Fruit fly (Drosophila melanogaster) whole organism, embryonic: ENCODE data around the gene Rtnl2.
A peak's percentile ranks its signal among the peaks of the same experiment; 100 is the strongest.

Experiments
- Atf3 ChIP-seq: fragments of 200-800 bp; sonication (Bioruptor generic); optimal IDR thresholded peaks from 3 replicates; lab custom pipeline; 2016; ENCODE audit warnings: missing biosample characterization, missing genetic modification characterization
- CG11093 ChIP-seq: fragments of 200-800 bp; sonication (Bioruptor generic); IDR thresholded peaks from 3 replicates; pipeline ENCODE4 v1.3.6; 2022; ENCODE audit warnings: missing biosample characterization, missing genetic modification characterization
- CG12299 ChIP-seq: fragments of 200-800 bp; sonication (Bioruptor generic); optimal IDR thresholded peaks from 2 replicates; lab custom pipeline; 2018; ENCODE audit warnings: missing biosample characterization, mild to moderate bottlenecking, missing genetic modification characterization
- CG17568 ChIP-seq: fragments of 200-800 bp; sonication (Bioruptor generic); optimal IDR thresholded peaks from 2 replicates; lab custom pipeline; 2018; ENCODE audit warnings: missing biosample characterization, mild to moderate bottlenecking, missing genetic modification characterization, moderate library complexity
- CG18619 ChIP-seq: fragments of 200-800 bp; sonication (Bioruptor generic); optimal IDR thresholded peaks from 3 replicates; lab custom pipeline; 2017; ENCODE audit warnings: missing biosample characterization, mild to moderate bottlenecking, missing genetic modification characterization
- CG31365 ChIP-seq: fragments of 200-800 bp; sonication (Bioruptor generic); optimal IDR thresholded peaks from 2 replicates; lab custom pipeline; 2018; ENCODE audit warnings: missing biosample characterization, mild to moderate bottlenecking, missing genetic modification characterization
- CG33557 ChIP-seq: fragments of 200-800 bp; sonication (Bioruptor generic); optimal IDR thresholded peaks from 2 replicates; lab custom pipeline; 2019; ENCODE audit warnings: missing biosample characterization, mild to moderate bottlenecking, missing genetic modification characterization, moderate library complexity
- CG3407 ChIP-seq: fragments of 200-800 bp; sonication (Bioruptor generic); optimal IDR thresholded peaks from 2 replicates; lab custom pipeline; 2018; ENCODE audit warnings: missing biosample characterization, mild to moderate bottlenecking, missing genetic modification characterization
- CG34376 ChIP-seq: fragments of 200-800 bp; sonication (Bioruptor generic); optimal IDR thresholded peaks from 2 replicates; lab custom pipeline; 2018; ENCODE audit warnings: missing biosample characterization, mild to moderate bottlenecking, missing genetic modification characterization
- CG4328 ChIP-seq: fragments of 200-800 bp; sonication (Bioruptor generic); optimal IDR thresholded peaks from 3 replicates; lab custom pipeline; 2017; ENCODE audit warnings: missing biosample characterization, missing genetic modification reagents, missing genetic modification characterization
- CG7839 ChIP-seq: fragments of 200-800 bp; sonication (Bioruptor generic); optimal IDR thresholded peaks from 3 replicates; lab custom pipeline; 2018; ENCODE audit warnings: missing biosample characterization, mild to moderate bottlenecking, missing genetic modification characterization, moderate library complexity
- CG9609 ChIP-seq: fragments of 200-800 bp; sonication (Bioruptor generic); optimal IDR thresholded peaks from 3 replicates; lab custom pipeline; 2016; ENCODE audit warnings: missing biosample characterization, missing genetic modification characterization
- CTCF ChIP-seq: fragments of 200-800 bp; sonication (Bioruptor generic); optimal IDR thresholded peaks from 2 replicates; lab custom pipeline; 2017; ENCODE audit warnings: missing biosample characterization, mild to moderate bottlenecking, missing genetic modification characterization, moderate library complexity
- D19B ChIP-seq: fragments of 200-800 bp; sonication (Bioruptor generic); optimal IDR thresholded peaks from 2 replicates; lab custom pipeline; 2017; ENCODE audit warnings: missing biosample characterization, mild to moderate bottlenecking, missing genetic modification characterization
- Dbx ChIP-seq: fragments of 200-800 bp; sonication (Bioruptor generic); IDR thresholded peaks from 3 replicates; pipeline ENCODE4 v1.3.6; 2022; ENCODE audit warnings: missing biosample characterization, missing genetic modification characterization
- Deaf1 ChIP-seq: fragments of 200-800 bp; optimal IDR thresholded peaks from 3 replicates; lab custom pipeline; 2019; ENCODE audit warnings: missing biosample characterization, mild to moderate bottlenecking, missing genetic modification characterization, moderate library complexity
- Ets65A ChIP-seq: fragments of 200-800 bp; sonication (Bioruptor generic); peaks from one replicate; lab custom pipeline; 2016; ENCODE audit warnings: missing biosample characterization, missing genetic modification characterization
- H2.0 ChIP-seq: fragments of 200-800 bp; sonication (Bioruptor generic); IDR thresholded peaks from 2 replicates; pipeline ENCODE4 v1.3.6; 2022; ENCODE audit warnings: missing biosample characterization, missing genetic modification characterization
- HHEX ChIP-seq: fragments of 200-800 bp; sonication (Bioruptor generic); optimal IDR thresholded peaks from 3 replicates; lab custom pipeline; 2017; ENCODE audit warnings: missing biosample characterization, mild to moderate bottlenecking, missing genetic modification characterization, missing genetic modification reagents
- Kr ChIP-seq: fragments of 200-800 bp; sonication (Bioruptor generic); optimal IDR thresholded peaks from 2 replicates; lab custom pipeline; 2017; ENCODE audit warnings: missing biosample characterization, mild to moderate bottlenecking, missing genetic modification characterization
- MESR4 ChIP-seq: fragments of 200-800 bp; sonication (Bioruptor generic); optimal IDR thresholded peaks from 2 replicates; lab custom pipeline; 2018; ENCODE audit warnings: missing biosample characterization, mild to moderate bottlenecking, missing genetic modification characterization, moderate library complexity
- Med ChIP-seq: fragments of 200-800 bp; sonication (Bioruptor generic); peaks from one replicate; lab custom pipeline; 2016; ENCODE audit warnings: missing biosample characterization, missing genetic modification characterization, mild to moderate bottlenecking, inconsistent platforms, moderate library complexity
- Myb ChIP-seq: fragments of 200-800 bp; sonication (Bioruptor generic); optimal IDR thresholded peaks from 2 replicates; lab custom pipeline; 2016; ENCODE audit warnings: missing biosample characterization, missing genetic modification characterization
- Neu2 ChIP-seq: fragments of 200-800 bp; sonication (Bioruptor generic); optimal IDR thresholded peaks from 3 replicates; lab custom pipeline; 2016; ENCODE audit warnings: missing biosample characterization, missing genetic modification characterization, borderline replicate concordance
- PHDP ChIP-seq: fragments of 200-800 bp; sonication (Bioruptor generic); optimal IDR thresholded peaks from 3 replicates; lab custom pipeline; 2018; ENCODE audit warnings: missing biosample characterization, mild to moderate bottlenecking, missing genetic modification characterization, moderate library complexity
- Taf1 ChIP-seq: fragments of 200-800 bp; sonication (Bioruptor generic); IDR thresholded peaks from 2 replicates; pipeline ENCODE4 v1.3.6; 2022; ENCODE audit warnings: missing biosample characterization, missing genetic modification characterization
- Tbp ChIP-seq: fragments of >200 bp; optimal IDR thresholded peaks from 2 replicates; lab custom pipeline; 2018; ENCODE audit warnings: missing biosample characterization, missing genetic modification characterization
- Vsx1 ChIP-seq: fragments of 200-800 bp; sonication (Bioruptor generic); optimal IDR thresholded peaks from 2 replicates; lab custom pipeline; 2017; ENCODE audit warnings: missing biosample characterization, mild to moderate bottlenecking, missing genetic modification characterization, missing genetic modification reagents
- Xbp1 ChIP-seq: fragments of 200-800 bp; sonication (Bioruptor generic); optimal IDR thresholded peaks from 3 replicates; lab custom pipeline; 2016; ENCODE audit warnings: missing biosample characterization, mild to moderate bottlenecking, missing genetic modification characterization
- Xrp1 ChIP-seq: fragments of 200-800 bp; sonication (Bioruptor generic); IDR thresholded peaks from 2 replicates; pipeline ENCODE4 v1.3.6; 2022; ENCODE audit warnings: missing biosample characterization, missing genetic modification characterization
- chn ChIP-seq: fragments of 200-800 bp; sonication (Bioruptor generic); optimal IDR thresholded peaks from 2 replicates; lab custom pipeline; 2016; ENCODE audit warnings: missing biosample characterization, missing genetic modification characterization
- ci ChIP-seq: fragments of 200-800 bp; sonication (Bioruptor generic); IDR thresholded peaks from 3 replicates; pipeline ENCODE4 v1.3.6; 2022; ENCODE audit warnings: missing biosample characterization, missing genetic modification characterization
- dan ChIP-seq: fragments of 200-800 bp; sonication (Bioruptor generic); IDR thresholded peaks from 2 replicates; pipeline ENCODE4 v1.3.6; 2022; ENCODE audit warnings: missing biosample characterization, missing genetic modification characterization
- exex ChIP-seq: fragments of 200-800 bp; sonication (Bioruptor generic); optimal IDR thresholded peaks from 4 replicates; lab custom pipeline; 2018; ENCODE audit warnings: missing biosample characterization, mild to moderate bottlenecking, missing genetic modification characterization, moderate library complexity
- fd102C ChIP-seq: fragments of 200-800 bp; sonication (Bioruptor generic); optimal IDR thresholded peaks from 2 replicates; lab custom pipeline; 2018; ENCODE audit warnings: missing biosample characterization, mild to moderate bottlenecking, missing genetic modification characterization, moderate library complexity
- fd3F ChIP-seq: fragments of 200-800 bp; sonication (Bioruptor generic); optimal IDR thresholded peaks from 2 replicates; lab custom pipeline; 2018; ENCODE audit warnings: missing biosample characterization, mild to moderate bottlenecking, missing genetic modification characterization, moderate library complexity
- ham ChIP-seq: fragments of 200-800 bp; sonication (Bioruptor generic); IDR thresholded peaks from 2 replicates; pipeline ENCODE4 v1.3.6; 2022; ENCODE audit warnings: missing biosample characterization, missing genetic modification characterization
- hbn ChIP-seq: fragments of 200-800 bp; sonication (Bioruptor generic); IDR thresholded peaks from 2 replicates; pipeline ENCODE4 v1.3.6; 2022; ENCODE audit warnings: missing biosample characterization, missing genetic modification characterization; ENCODE audit not compliant: partially characterized antibody
- knrl ChIP-seq: fragments of 200-800 bp; sonication (Bioruptor generic); IDR thresholded peaks from 3 replicates; pipeline ENCODE4 v1.3.6; 2022; ENCODE audit warnings: missing biosample characterization, missing genetic modification characterization; ENCODE audit not compliant: partially characterized antibody
- lbe ChIP-seq: fragments of 200-800 bp; sonication (Bioruptor generic); optimal IDR thresholded peaks from 2 replicates; lab custom pipeline; 2016; ENCODE audit warnings: missing biosample characterization, mild to moderate bottlenecking, missing genetic modification characterization
- nmo ChIP-seq: fragments of 200-800 bp; sonication (Bioruptor generic); optimal IDR thresholded peaks from 2 replicates; lab custom pipeline; 2018; ENCODE audit warnings: missing biosample characterization, mild to moderate bottlenecking, missing genetic modification characterization, moderate library complexity
- oc ChIP-seq: fragments of 200-800 bp; sonication (Bioruptor generic); optimal IDR thresholded peaks from 2 replicates; lab custom pipeline; 2018; ENCODE audit warnings: missing biosample characterization, mild to moderate bottlenecking, missing genetic modification characterization, moderate library complexity
- onecut ChIP-seq: fragments of 200-800 bp; sonication (Bioruptor generic); IDR thresholded peaks from 2 replicates; pipeline ENCODE4 v1.3.6; 2022; ENCODE audit warnings: missing biosample characterization, missing genetic modification characterization
- otp ChIP-seq: fragments of 200-800 bp; sonication (Bioruptor generic); IDR thresholded peaks from 3 replicates; pipeline ENCODE4, ENCODE4 v1.3.6; 2022; ENCODE audit warnings: missing biosample characterization, missing genetic modification characterization
- sens ChIP-seq: fragments of 200-800 bp; sonication (Bioruptor generic); peaks from one replicate; lab custom pipeline; 2016; ENCODE audit warnings: missing biosample characterization, missing genetic modification characterization
- seq ChIP-seq: fragments of 200-800 bp; sonication (Bioruptor generic); IDR thresholded peaks from 2 replicates; pipeline ENCODE4 v1.3.6; 2022; ENCODE audit warnings: missing biosample characterization, missing genetic modification characterization
- sim ChIP-seq: fragments of 200-800 bp; sonication (Bioruptor generic); IDR thresholded peaks from 2 replicates; pipeline ENCODE4 v1.3.6; 2022; ENCODE audit warnings: missing biosample characterization, missing genetic modification characterization
- slou ChIP-seq: fragments of 200-800 bp; sonication (Bioruptor generic); optimal IDR thresholded peaks from 3 replicates; lab custom pipeline; 2016; ENCODE audit warnings: missing biosample characterization, missing genetic modification characterization
- stwl ChIP-seq: fragments of 200-800 bp; sonication (Bioruptor generic); optimal IDR thresholded peaks from 3 replicates; lab custom pipeline; 2018; ENCODE audit warnings: missing biosample characterization, mild to moderate bottlenecking, missing genetic modification characterization, moderate library complexity
- wdn ChIP-seq: fragments of 200-800 bp; sonication (Bioruptor generic); IDR thresholded peaks from 2 replicates; pipeline ENCODE4 v1.3.6; 2022; ENCODE audit warnings: missing biosample characterization, missing genetic modification characterization
- wor ChIP-seq: fragments of 200-800 bp; sonication (Bioruptor generic); IDR thresholded peaks from 2 replicates; pipeline ENCODE4 v1.3.6; 2022; ENCODE audit warnings: missing biosample characterization, missing genetic modification characterization

The Rtnl2 gene

DNA sequence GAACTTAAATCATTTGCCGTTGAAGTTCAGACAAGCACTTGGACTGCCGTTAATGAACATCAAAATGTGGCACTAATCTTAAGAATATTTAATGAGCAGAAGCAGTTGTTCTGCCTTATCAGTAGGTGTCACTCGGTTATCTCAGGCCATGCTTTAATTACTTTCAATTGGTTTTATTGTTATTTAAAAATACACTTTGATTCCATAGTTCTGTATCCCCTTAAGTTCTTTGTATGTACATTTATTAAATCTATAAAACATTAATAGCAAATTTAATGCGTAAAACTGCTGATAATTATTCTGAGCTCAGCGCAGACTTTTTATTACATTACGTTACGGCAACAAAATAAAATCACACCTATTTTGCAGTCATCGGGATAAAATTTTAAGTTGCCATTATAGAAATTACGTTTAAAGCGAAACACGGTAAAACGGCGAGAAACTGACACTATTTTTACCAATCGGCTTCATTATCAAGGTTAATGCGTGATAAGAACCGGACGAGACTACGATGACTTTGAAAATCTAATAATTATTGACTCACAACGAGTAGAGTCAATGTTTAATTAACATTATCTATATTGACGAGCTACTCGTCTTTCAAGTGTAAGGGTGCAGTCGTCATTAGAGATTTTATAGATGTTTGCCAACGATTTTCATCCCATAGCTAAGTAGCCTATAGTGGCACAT lies 7.6 kb downstream of the Rtnl2 start (continued):
- TF ChIP-seq PHDP (tag; lab: Kevin White, UChicago) (peak; percentile 4), ci (no peak), CG12299 (tag; lab: Kevin White, UChicago) (no peak), sens (GFP tag; lab: Kevin White, UChicago) (peak; percentile 67), dan (GFP tag; lab: Robert Waterston, UW) (no peak), exex (tag; lab: Kevin White, UChicago) (peak; percentile 52), CG7839 (no peak), wdn (GFP tag; lab: Robert Waterston, UW) (no peak), CG9609 (GFP tag; lab: Kevin White, UChicago) (no peak), CG31365 (tag; lab: Kevin White, UChicago) (no peak), Tbp (GFP tag; lab: Kevin White, UChicago) (no peak), knrl (GFP tag; lab: Robert Waterston, UW) (no peak), stwl (tag; lab: Kevin White, UChicago) (no peak), CG4328 (GFP tag; lab: Kevin White, UChicago) (no peak), Vsx1 (no peak), CTCF (GFP tag; lab: Kevin White, UChicago) (no peak), Neu2 (GFP tag; lab: Kevin White, UChicago) (no peak), lbe (GFP tag; lab: Kevin White, UChicago) (no peak), Med (peak; percentile 58), H2.0 (GFP tag; lab: Robert Waterston, UW) (no peak), wor (no peak), CG34376 (GFP tag; lab: Kevin White, UChicago) (peak; percentile 51), CG11093 (no peak), oc (tag; lab: Kevin White, UChicago) (no peak), Xbp1 (GFP tag; lab: Kevin White, UChicago) (no peak), Taf1 (GFP tag; lab: Robert Waterston, UW) (no peak), ham (GFP tag; lab: Robert Waterston, UW) (no peak), Deaf1 (tag; lab: Kevin White, UChicago) (no peak), CG17568 (GFP tag; lab: Kevin White, UChicago) (no peak), Myb (GFP tag; lab: Kevin White, UChicago) (no peak), HHEX (GFP tag; lab: Kevin White, UChicago) (no peak), nmo (no peak), Ets65A (GFP tag; lab: Kevin White, UChicago) (no peak), Dbx (GFP tag; lab: Robert Waterston, UW) (no peak), MESR4 (GFP tag; lab: Kevin White, UChicago) (no peak), CG18619 (GFP tag; lab: Kevin White, UChicago) (no peak), Kr (no peak), Xrp1 (no peak), otp (no peak), fd102C (GFP tag; lab: Kevin White, UChicago) (no peak), Atf3 (GFP tag; lab: Kevin White, UChicago) (no peak), slou (GFP tag; lab: Kevin White, UChicago) (no peak), hbn (GFP tag; lab: Robert Waterston, UW) (no peak), onecut (GFP tag; lab: Robert Waterston, UW) (no peak), seq (GFP tag; lab: Robert Waterston, UW) (no peak), sim (no peak), CG3407 (GFP tag; lab: Kevin White, UChicago) (no peak), CG33557 (GFP tag; lab: Kevin White, UChicago) (peak; percentile 12), chn (GFP tag; lab: Kevin White, UChicago) (no peak), fd3F (GFP tag; lab: Kevin White, UChicago) (no peak), D19B (GFP tag; lab: Kevin White, UChicago) (no peak)
